Fruit fly (Drosophila melanogaster): Measurements from ENCODE around the gene CG34382.

Gene CG34382

dm6 chr3L:9851000-9851671 lies 27.6 kb upstream of the CG34382 start (continued):
- peak; percentile 3 for TF ChIP-seq Sox14 (GFP tag; optimal IDR thresholded peaks at IDR 0.05)
- TF ChIP-seq Lpt (GFP tag; optimal IDR thresholded peaks at IDR 0.05), result no peak
- TF ChIP-seq Met (GFP tag; optimal IDR thresholded peaks at IDR 0.05), result peak; percentile 16
- peak; percentile 19 for TF ChIP-seq pdm3 (GFP tag; optimal IDR thresholded peaks at IDR 0.05)

dm6 chr3L:9853140-9853746 lies 25.5 kb upstream of the CG34382 start:
- TF ChIP-seq CG15336 (GFP tag; IDR thresholded peaks at IDR 0.05) (no peak), dsx (GFP tag; optimal IDR thresholded peaks at IDR 0.05; ENCODE audit: poor library complexity, severe bottlenecking) (peak; percentile 87), OdsH (GFP tag; optimal IDR thresholded peaks at IDR 0.05) (no peak), Eip78C (GFP tag) (peak; percentile 54), CG1621 (tag; optimal IDR thresholded peaks at IDR 0.05) (peak; percentile 73), CG10631 (GFP tag; optimal IDR thresholded peaks at IDR 0.05) (no peak), Blimp-1 (GFP tag; optimal IDR thresholded peaks at IDR 0.05) (peak; percentile 87), fd59A (GFP tag; optimal IDR thresholded peaks at IDR 0.05) (peak; percentile 13), achi (GFP tag; optimal IDR thresholded peaks at IDR 0.05) (peak; percentile 6), Sox102F (GFP tag; optimal IDR thresholded peaks at IDR 0.05) (peak; percentile 55), Sox14 (GFP tag; optimal IDR thresholded peaks at IDR 0.05) (peak; percentile 31), Met (GFP tag; optimal IDR thresholded peaks at IDR 0.05) (peak; percentile 7), CG8319 (GFP tag; optimal IDR thresholded peaks at IDR 0.05) (no peak), ss (GFP tag; optimal IDR thresholded peaks at IDR 0.05) (peak; percentile 40 to 43), CG8632 (GFP tag; optimal IDR thresholded peaks at IDR 0.05) (peak; percentile 11), Ets96B (tag; optimal IDR thresholded peaks at IDR 0.05) (peak; percentile 8), CG3032 (tag; optimal IDR thresholded peaks at IDR 0.05) (peak; percentile 29)

- TF ChIP-seq CG10631 (GFP tag; optimal IDR thresholded peaks at IDR 0.05) (no peak), vri (GFP tag; optimal IDR thresholded peaks at IDR 0.05) (peak; percentile 82), Sox102F (GFP tag; optimal IDR thresholded peaks at IDR 0.05) (no peak), CG6276 (GFP tag; optimal IDR thresholded peaks at IDR 0.05) (peak; percentile 1), CG32006 (GFP tag; optimal IDR thresholded peaks at IDR 0.05) (no peak), Hr38 (GFP tag; optimal IDR thresholded peaks at IDR 0.05) (no peak), CG7368 (GFP tag; optimal IDR thresholded peaks at IDR 0.05) (peak; percentile 14), CG11902 (GFP tag; optimal IDR thresholded peaks at IDR 0.05) (no peak), CG3032 (tag; optimal IDR thresholded peaks at IDR 0.05) (no peak), Eip75B (GFP tag; optimal IDR thresholded peaks at IDR 0.05) (peak; percentile 37), esn (GFP tag; optimal IDR thresholded peaks at IDR 0.05) (no peak), Hr4 (GFP tag; optimal IDR thresholded peaks at IDR 0.05) (no peak), CG6792 (GFP tag; optimal IDR thresholded peaks at IDR 0.05) (no peak), Smox (GFP tag; optimal IDR thresholded peaks at IDR 0.05) (no peak), CG8319 (GFP tag; optimal IDR thresholded peaks at IDR 0.05) (no peak), achi (GFP tag; optimal IDR thresholded peaks at IDR 0.05) (no peak), fkh (GFP tag; optimal IDR thresholded peaks at IDR 0.05) (peak; percentile 14), CG8632 (GFP tag; optimal IDR thresholded peaks at IDR 0.05) (no peak), Sox14 (GFP tag; optimal IDR thresholded peaks at IDR 0.05) (peak; percentile 62), fd59A (GFP tag; optimal IDR thresholded peaks at IDR 0.05) (no peak), pdm3 (GFP tag; optimal IDR thresholded peaks at IDR 0.05) (no peak), dsx (GFP tag; optimal IDR thresholded peaks at IDR 0.05; ENCODE audit: poor library complexity, severe bottlenecking) (peak; percentile 95), CG9139 (GFP tag; optimal IDR thresholded peaks at IDR 0.05) (no peak), CG10669 (GFP tag; optimal IDR thresholded peaks at IDR 0.05) (no peak), CG31627 (GFP tag; optimal IDR thresholded peaks at IDR 0.05) (no peak), ss (GFP tag; optimal IDR thresholded peaks at IDR 0.05) (peak; percentile 30 to 40), lz (GFP tag; optimal IDR thresholded peaks at IDR 0.05) (no peak), Sox15 (GFP tag; optimal IDR thresholded peaks at IDR 0.05) (no peak), CG6854 (GFP tag; optimal IDR thresholded peaks at IDR 0.05) (no peak), Lpt (GFP tag; optimal IDR thresholded peaks at IDR 0.05) (no peak), CG11762 (GFP tag; optimal IDR thresholded peaks at IDR 0.05; ENCODE audit: insufficient read depth) (no peak), CG8119 (GFP tag; IDR thresholded peaks at IDR 0.05) (no peak), CG3919 (GFP tag; optimal IDR thresholded peaks at IDR 0.05) (peak; percentile 42), CG15336 (GFP tag; IDR thresholded peaks at IDR 0.05) (no peak; the same call in 1 of the 2 replicates), fd85E (GFP tag; optimal IDR thresholded peaks at IDR 0.05) (no peak), spab (GFP tag; optimal IDR thresholded peaks at IDR 0.05) (no peak), cyc (GFP tag; optimal IDR thresholded peaks at IDR 0.05) (no peak)
These were observed 24.8 kb upstream of the CG34382 start for dm6 chr3L:9853895-9854470.

Measured in whole organism, prepupa.